Worm (Caenorhabditis elegans) whole organism, L2 larva: Measurements from ENCODE around the gene klp-3.

Experiments
- blmp-1 ChIP-seq: sonication (generic microtip); optimal IDR thresholded peaks from 2 replicates; lab custom pipeline; 2017; ENCODE audit warnings: missing genetic modification characterization, mild to moderate bottlenecking, missing compliant biosample characterization, antibody characterized with exemption, moderate library complexity; ENCODE audit not compliant: insufficient read depth
- dmd-4 ChIP-seq: sonication (generic microtip); optimal IDR thresholded peaks from 2 replicates; lab custom pipeline; 2017; ENCODE audit warnings: missing biosample characterization, missing genetic modification characterization
- egl-27 ChIP-seq: sonication (generic microtip); optimal IDR thresholded peaks from 3 replicates; lab custom pipeline; 2017; ENCODE audit warnings: missing biosample characterization, missing genetic modification reagents, missing genetic modification characterization
- lsy-2 ChIP-seq, 2 experiments: fragments of 150-350 bp in 1 of 2; sonication (generic microtip) in 1 of 2; optimal IDR thresholded peaks; 2 replicates each; lab custom pipeline; 2014 to 2017; ENCODE audit warnings: missing biosample characterization in 2 of 2, missing genetic modification characterization in 2 of 2
- mab-5 ChIP-seq: fragments of 150-350 bp; optimal IDR thresholded peaks from 2 replicates; lab custom pipeline; 2014; ENCODE audit warnings: missing biosample characterization, missing genetic modification characterization
- mbf-1 ChIP-seq: sonication (generic microtip); optimal IDR thresholded peaks from 2 replicates; lab custom pipeline; 2017; ENCODE audit warnings: missing biosample characterization, missing genetic modification characterization
- nhr-10 ChIP-seq: sonication (generic microtip); optimal IDR thresholded peaks from 2 replicates; lab custom pipeline; 2017; ENCODE audit warnings: missing biosample characterization, missing genetic modification characterization
- nhr-129 ChIP-seq: fragments of 150-350 bp; optimal IDR thresholded peaks from 2 replicates; lab custom pipeline; 2014; ENCODE audit warnings: missing biosample characterization, missing genetic modification characterization
- nhr-77 ChIP-seq: fragments of 150-350 bp; optimal IDR thresholded peaks from 2 replicates; lab custom pipeline; 2014; ENCODE audit warnings: missing biosample characterization, missing genetic modification characterization
- peb-1 ChIP-seq: fragments of 150-350 bp; optimal IDR thresholded peaks from 2 replicates; lab custom pipeline; 2014; ENCODE audit warnings: missing biosample characterization, missing genetic modification characterization
- snpc-4 ChIP-seq: fragments of 150-350 bp; optimal IDR thresholded peaks from 2 replicates; lab custom pipeline; 2014; ENCODE audit warnings: missing biosample characterization, missing genetic modification characterization
- unc-62 ChIP-seq: fragments of 150-350 bp; optimal IDR thresholded peaks from 2 replicates; lab custom pipeline; 2014; ENCODE audit warnings: missing biosample characterization, missing genetic modification reagents, missing genetic modification characterization
- zag-1 ChIP-seq: fragments of 150-350 bp; optimal IDR thresholded peaks from 2 replicates; lab custom pipeline; 2014; ENCODE audit warnings: missing biosample characterization, missing genetic modification characterization
- ztf-11 ChIP-seq: sonication (generic microtip); optimal IDR thresholded peaks from 2 replicates; lab custom pipeline; 2017; ENCODE audit warnings: missing biosample characterization, missing genetic modification characterization

DNA sequence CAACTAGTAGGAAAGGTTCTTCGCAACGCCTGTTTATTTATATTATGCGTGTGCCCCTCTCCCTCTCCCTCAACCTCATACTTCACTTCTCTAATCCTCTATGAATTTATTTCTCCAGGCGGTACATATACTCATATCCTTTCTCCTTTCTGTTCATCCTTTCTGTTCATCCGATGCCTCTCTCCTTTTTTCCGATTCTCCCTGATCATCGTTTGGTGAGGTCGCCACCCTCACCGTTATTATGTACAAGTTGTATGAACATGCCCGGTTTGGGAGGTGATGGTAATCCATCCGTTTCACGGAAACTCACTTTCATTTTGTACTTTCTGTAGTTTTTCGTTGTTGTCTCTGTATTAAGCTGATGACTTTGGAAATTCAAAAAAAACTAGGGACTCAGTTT lies 2.5 kb upstream of the klp-3 start:
- TF ChIP-seq unc-62 (GFP tag; lab: Kevin White, UChicago) (no peak), lsy-2 (tag; optimal IDR thresholded peaks at IDR 0.05; lab: Kevin White, UChicago) (no peak), ztf-11 (tag; lab: Kevin White, UChicago) (no peak), blmp-1 (tag; lab: Kevin White, UChicago) (no peak), nhr-77 (tag; lab: Kevin White, UChicago) (no peak), egl-27 (tag; lab: Kevin White, UChicago) (no peak), nhr-129 (peak; percentile 27), dmd-4 (no peak), mbf-1 (tag; lab: Kevin White, UChicago) (no peak), zag-1 (no peak), peb-1 (tag; lab: Kevin White, UChicago) (no peak), nhr-10 (tag; lab: Kevin White, UChicago) (no peak), mab-5 (no peak), snpc-4 (tag; lab: Kevin White, UChicago) (no peak)
